Fruit fly (Drosophila melanogaster) whole organism, embryonic: ENCODE results near the gene par-6.

Experiments
- Antp ChIP-seq: fragments of 200-800 bp; sonication (Bioruptor generic); optimal IDR thresholded peaks from 3 replicates; lab custom pipeline; 2016; ENCODE audit warnings: missing biosample characterization, missing genetic modification characterization
- B-H2 ChIP-seq: fragments of 200-800 bp; sonication (Bioruptor generic); optimal IDR thresholded peaks from 2 replicates; lab custom pipeline; 2018; ENCODE audit warnings: missing biosample characterization, mild to moderate bottlenecking, missing genetic modification characterization
- Bgb ChIP-seq: fragments of 200-800 bp; sonication (Bioruptor generic); IDR thresholded peaks from 2 replicates; pipeline ENCODE4 v1.3.6; 2022; ENCODE audit warnings: missing biosample characterization, missing genetic modification characterization; ENCODE audit not compliant: partially characterized antibody
- C15 ChIP-seq: fragments of 200-800 bp; sonication (Bioruptor generic); IDR thresholded peaks from 3 replicates; pipeline ENCODE4 v1.3.6; 2022; ENCODE audit warnings: missing biosample characterization, missing genetic modification characterization
- CG10565 ChIP-seq: fragments of 200-800 bp; sonication (Bioruptor generic); optimal IDR thresholded peaks from 3 replicates; lab custom pipeline; 2016; ENCODE audit warnings: missing biosample characterization, mild to moderate bottlenecking, missing genetic modification characterization
- CG10979 ChIP-seq: fragments of 200-800 bp; sonication (Bioruptor generic); optimal IDR thresholded peaks from 2 replicates; lab custom pipeline; 2018; ENCODE audit warnings: missing biosample characterization, mild to moderate bottlenecking, missing genetic modification characterization, moderate library complexity
- CG1233 ChIP-seq: fragments of 200-800 bp; sonication (Bioruptor generic); optimal IDR thresholded peaks from 4 replicates; lab custom pipeline; 2018; ENCODE audit warnings: missing biosample characterization, mild to moderate bottlenecking, missing genetic modification characterization
- CG12744 ChIP-seq: fragments of 200-800 bp; sonication (Bioruptor generic); optimal IDR thresholded peaks from 2 replicates; lab custom pipeline; 2016; ENCODE audit warnings: missing biosample characterization, missing genetic modification characterization
- CG13894 ChIP-seq: fragments of 200-800 bp; sonication (Bioruptor generic); optimal IDR thresholded peaks from 3 replicates; lab custom pipeline; 2018; ENCODE audit warnings: missing biosample characterization, mild to moderate bottlenecking, missing genetic modification characterization, moderate library complexity
- CG14965 ChIP-seq: fragments of 200-800 bp; sonication (Bioruptor generic); optimal IDR thresholded peaks from 2 replicates; lab custom pipeline; 2016; ENCODE audit warnings: missing biosample characterization, missing genetic modification characterization, borderline replicate concordance
- CG15269 ChIP-seq: fragments of 200-800 bp; sonication (Bioruptor generic); optimal IDR thresholded peaks from 2 replicates; lab custom pipeline; 2018; ENCODE audit warnings: missing biosample characterization, mild to moderate bottlenecking, missing genetic modification characterization, moderate library complexity
- CG1647 ChIP-seq: fragments of 200-800 bp; sonication (Bioruptor generic); optimal IDR thresholded peaks from 3 replicates; lab custom pipeline; 2016; ENCODE audit warnings: missing biosample characterization, missing genetic modification characterization
- CG16863 ChIP-seq: fragments of 200-800 bp; sonication (Bioruptor generic); optimal IDR thresholded peaks from 3 replicates; lab custom pipeline; 2016; ENCODE audit warnings: missing biosample characterization, missing genetic modification characterization
- CG17912 ChIP-seq: fragments of 200-800 bp; sonication (Bioruptor generic); optimal IDR thresholded peaks from 2 replicates; lab custom pipeline; 2018; ENCODE audit warnings: missing biosample characterization, mild to moderate bottlenecking, missing genetic modification characterization
- CG18599 ChIP-seq: fragments of 200-800 bp; sonication (Bioruptor generic); optimal IDR thresholded peaks from 3 replicates; lab custom pipeline; 2017; ENCODE audit warnings: missing biosample characterization, missing genetic modification characterization, mild to moderate bottlenecking, moderate library complexity, missing genetic modification reagents
- CG34422 ChIP-seq: fragments of 200-800 bp; sonication (Bioruptor generic); IDR thresholded peaks from 3 replicates; pipeline ENCODE4 v1.3.6; 2022; ENCODE audit warnings: missing biosample characterization, missing genetic modification characterization
- CG3726 ChIP-seq: fragments of 200-800 bp; sonication (Bioruptor generic); IDR thresholded peaks from 3 replicates; pipeline ENCODE4, ENCODE4 v1.3.6; 2022; ENCODE audit warnings: missing biosample characterization, missing genetic modification characterization
- CG6175 ChIP-seq: fragments of 200-800 bp; sonication (Bioruptor generic); IDR thresholded peaks from 3 replicates; pipeline ENCODE4 v1.3.6; 2022; ENCODE audit warnings: missing biosample characterization, missing genetic modification characterization
- CTCF ChIP-seq: fragments of 200-800 bp; sonication (Bioruptor generic); optimal IDR thresholded peaks from 2 replicates; lab custom pipeline; 2017; ENCODE audit warnings: missing biosample characterization, mild to moderate bottlenecking, missing genetic modification characterization, moderate library complexity
- Chrac-16 ChIP-seq: fragments of 200-800 bp; sonication (Bioruptor generic); optimal IDR thresholded peaks from 3 replicates; lab custom pipeline; 2016; ENCODE audit warnings: missing biosample characterization, missing genetic modification characterization
- CkIIα-i1 ChIP-seq: fragments of 200-800 bp; sonication (Bioruptor generic); IDR thresholded peaks from 2 replicates; pipeline ENCODE4 v1.3.6; 2022; ENCODE audit warnings: missing biosample characterization, missing genetic modification characterization
- Fer2 ChIP-seq: fragments of 200-800 bp; sonication (Bioruptor generic); optimal IDR thresholded peaks from 2 replicates; lab custom pipeline; 2018; ENCODE audit warnings: missing biosample characterization, mild to moderate bottlenecking, missing genetic modification characterization, moderate library complexity
- HLH4C ChIP-seq: fragments of 200-800 bp; sonication (Bioruptor generic); IDR thresholded peaks from 3 replicates; pipeline ENCODE4 v1.3.6; 2022; ENCODE audit warnings: missing biosample characterization, missing genetic modification characterization; ENCODE audit not compliant: partially characterized antibody
- Hmr ChIP-seq: fragments of 200-800 bp; sonication (Bioruptor generic); optimal IDR thresholded peaks from 3 replicates; lab custom pipeline; 2017; ENCODE audit warnings: mild to moderate bottlenecking, missing biosample characterization, missing genetic modification reagents, missing genetic modification characterization
- Lpt ChIP-seq: fragments of >200 bp; optimal IDR thresholded peaks from 2 replicates; lab custom pipeline; 2018; ENCODE audit warnings: missing biosample characterization, missing genetic modification characterization
- MTF-1 ChIP-seq: fragments of 200-800 bp; sonication (Bioruptor generic); optimal IDR thresholded peaks from 2 replicates; lab custom pipeline; 2018; ENCODE audit warnings: missing biosample characterization, mild to moderate bottlenecking, missing genetic modification characterization, borderline replicate concordance
- Mrtf ChIP-seq: fragments of 200-800 bp; sonication (Bioruptor generic); IDR thresholded peaks from 3 replicates; pipeline ENCODE4 v1.3.6; 2022; ENCODE audit warnings: missing biosample characterization, missing genetic modification characterization
- NFAT ChIP-seq: fragments of 200-800 bp; sonication (Bioruptor generic); IDR thresholded peaks from 2 replicates; pipeline ENCODE4 v1.3.6; 2022; ENCODE audit warnings: missing biosample characterization, missing genetic modification characterization
- Neu2 ChIP-seq: fragments of 200-800 bp; sonication (Bioruptor generic); optimal IDR thresholded peaks from 3 replicates; lab custom pipeline; 2016; ENCODE audit warnings: missing biosample characterization, missing genetic modification characterization, borderline replicate concordance
- Trl ChIP-seq, 3 experiments: fragments of >200 bp in 2 of 3; fragments of 200-800 bp in 1 of 3; sonication (Bioruptor generic) in 1 of 3; optimal IDR thresholded peaks; 2 replicates in 1 of 3; 3 replicates in 2 of 3; lab custom pipeline; 2016 to 2017; ENCODE audit warnings: missing biosample characterization in 1 of 3, missing genetic modification characterization in 1 of 3
- btn ChIP-seq: fragments of 200-800 bp; sonication (Bioruptor generic); optimal IDR thresholded peaks from 2 replicates; lab custom pipeline; 2016; ENCODE audit warnings: missing biosample characterization, missing genetic modification characterization
- exex ChIP-seq: fragments of 200-800 bp; sonication (Bioruptor generic); optimal IDR thresholded peaks from 4 replicates; lab custom pipeline; 2018; ENCODE audit warnings: missing biosample characterization, mild to moderate bottlenecking, missing genetic modification characterization, moderate library complexity
- gce ChIP-seq: fragments of 200-800 bp; sonication (Bioruptor generic); IDR thresholded peaks from 3 replicates; pipeline ENCODE4 v1.3.6; 2022; ENCODE audit warnings: missing biosample characterization, missing genetic modification characterization
- hkb ChIP-seq, 2 experiments: fragments of 200-800 bp in 1 of 2; fragments of >200 bp in 1 of 2; sonication (Bioruptor generic) in 1 of 2; IDR thresholded peaks in 1 of 2; optimal IDR thresholded peaks in 1 of 2; 2 replicates each; pipeline versions ENCODE4 v1.3.6 to Lab custom; 2017 to 2022; ENCODE audit warnings: missing biosample characterization in 1 of 2, missing genetic modification characterization in 1 of 2
- jing ChIP-seq: fragments of 200-800 bp; sonication (Bioruptor generic); optimal IDR thresholded peaks from 2 replicates; lab custom pipeline; 2018; ENCODE audit warnings: missing biosample characterization, mild to moderate bottlenecking, missing genetic modification characterization
- kah ChIP-seq: fragments of 200-800 bp; sonication (Bioruptor generic); optimal IDR thresholded peaks from 2 replicates; lab custom pipeline; 2018; ENCODE audit warnings: missing biosample characterization, mild to moderate bottlenecking, missing genetic modification characterization
- nerfin-2 ChIP-seq: fragments of 200-800 bp; sonication (Bioruptor generic); IDR thresholded peaks from 2 replicates; pipeline ENCODE4 v1.3.6; 2022; ENCODE audit warnings: missing biosample characterization, missing genetic modification characterization; ENCODE audit not compliant: partially characterized antibody
- onecut ChIP-seq: fragments of 200-800 bp; sonication (Bioruptor generic); IDR thresholded peaks from 2 replicates; pipeline ENCODE4 v1.3.6; 2022; ENCODE audit warnings: missing biosample characterization, missing genetic modification characterization
- pho ChIP-seq: fragments of 200-800 bp; sonication (Bioruptor generic); optimal IDR thresholded peaks from 2 replicates; lab custom pipeline; 2016; ENCODE audit warnings: missing biosample characterization, missing genetic modification characterization
- prd ChIP-seq, 3 experiments: fragments of >200 bp in 2 of 3; fragments of 200-800 bp in 1 of 3; sonication (Bioruptor generic) in 1 of 3; optimal IDR thresholded peaks in 2 of 3; IDR thresholded peaks in 1 of 3; 2 replicates in 2 of 3; 3 replicates in 1 of 3; pipeline versions ENCODE4 v1.3.6 to Lab custom; 2017 to 2022; ENCODE audit warnings: missing biosample characterization in 1 of 3, missing genetic modification characterization in 1 of 3
- salm ChIP-seq: fragments of 200-800 bp; sonication (Bioruptor generic); optimal IDR thresholded peaks from 2 replicates; lab custom pipeline; 2018; ENCODE audit warnings: missing biosample characterization, mild to moderate bottlenecking, missing genetic modification characterization
- ssp ChIP-seq: fragments of 200-800 bp; sonication (Bioruptor generic); IDR thresholded peaks from 2 replicates; pipeline ENCODE4 v1.3.6; 2022; ENCODE audit warnings: missing biosample characterization, missing genetic modification characterization
- tgo ChIP-seq: fragments of 200-800 bp; sonication (Bioruptor generic); IDR thresholded peaks from 3 replicates; pipeline ENCODE4 v1.3.6; 2022; ENCODE audit warnings: missing biosample characterization, missing genetic modification characterization
- tll ChIP-seq, 2 experiments: fragments of 200-800 bp in 1 of 2; fragments of >200 bp in 1 of 2; sonication (Bioruptor generic) in 1 of 2; optimal IDR thresholded peaks; 2 replicates each; lab custom pipeline; 2017 to 2019; ENCODE audit warnings: missing biosample characterization in 2 of 2, missing genetic modification characterization in 2 of 2, mild to moderate bottlenecking in 1 of 2, moderate library complexity in 1 of 2
- trem ChIP-seq: fragments of 200-800 bp; optimal IDR thresholded peaks from 3 replicates; lab custom pipeline; 2019; ENCODE audit warnings: missing biosample characterization, mild to moderate bottlenecking, missing genetic modification characterization, moderate library complexity
- ttk ChIP-seq: fragments of 200-800 bp; sonication (Bioruptor generic); IDR thresholded peaks from 2 replicates; pipeline ENCODE4 v2.1.2; 2022; ENCODE audit warnings: missing biosample characterization, missing genetic modification characterization
- usp ChIP-seq: fragments of >200 bp; optimal IDR thresholded peaks from 2 replicates; lab custom pipeline; 2017; ENCODE audit warnings: missing biosample characterization, missing genetic modification characterization
- vnd ChIP-seq: fragments of 200-800 bp; sonication (Bioruptor generic); IDR thresholded peaks from 3 replicates; pipeline ENCODE4 v1.3.6; 2022; ENCODE audit warnings: missing biosample characterization, missing genetic modification characterization; ENCODE audit not compliant: partially characterized antibody

Gene par-6

dm6 chrX:17682745-17683505 is 20.2 kb upstream of the par-6 start (continued):
- TF ChIP-seq CG34422 = peak; percentile 89
- no peak for TF ChIP-seq CG10565 (GFP tag; lab: Kevin White, UChicago)
- TF ChIP-seq Lpt (GFP tag; lab: Kevin White, UChicago) = no peak
- TF ChIP-seq Chrac-16 (GFP tag; lab: Kevin White, UChicago) = peak; percentile 31
- peak; percentile 67 for TF ChIP-seq ssp (GFP tag; lab: Robert Waterston, UW)
- peak; percentile 81 for TF ChIP-seq Mrtf (GFP tag; lab: Robert Waterston, UW)
- TF ChIP-seq vnd (GFP tag; lab: Robert Waterston, UW) = no peak
- no peak for TF ChIP-seq Trl (optimal IDR thresholded peaks at IDR 0.05; lab: Kevin White, UChicago)
- no peak for TF ChIP-seq Trl (GFP tag; optimal IDR thresholded peaks at IDR 0.05; lab: Kevin White, UChicago)
- TF ChIP-seq CG14965 (GFP tag; lab: Kevin White, UChicago) = no peak
- TF ChIP-seq CG13894 (tag; lab: Kevin White, UChicago) = no peak
- peak; percentile 63; the same call in 1 of the 3 replicates for TF ChIP-seq C15
- TF ChIP-seq tgo (GFP tag; lab: Robert Waterston, UW) = peak; percentile 77
- no peak for TF ChIP-seq CkIIα-i1
- peak; percentile 13 for TF ChIP-seq Hmr
- peak; percentile 4 for TF ChIP-seq kah
- no peak for TF ChIP-seq CG6175 (GFP tag; lab: Robert Waterston, UW)
- TF ChIP-seq gce = peak; percentile 84
- TF ChIP-seq usp (GFP tag; lab: Kevin White, UChicago) = no peak
- no peak for TF ChIP-seq B-H2 (GFP tag; lab: Kevin White, UChicago)
- TF ChIP-seq MTF-1 (GFP tag; lab: Kevin White, UChicago) = no peak
- no peak for TF ChIP-seq btn (GFP tag; lab: Kevin White, UChicago)
- TF ChIP-seq CG17912 (GFP tag; lab: Kevin White, UChicago) = no peak
- peak; percentile 15 for TF ChIP-seq CG1233
- TF ChIP-seq CG1647 = no peak
- no peak for TF ChIP-seq Neu2 (GFP tag; lab: Kevin White, UChicago)
- peak; percentile 19 for TF ChIP-seq CG16863
- TF ChIP-seq HLH4C (GFP tag; lab: Robert Waterston, UW) = peak; percentile 33; the same call in 2 of the 3 replicates
- peak; percentile 43 for TF ChIP-seq CG18599 (GFP tag; lab: Kevin White, UChicago)
- TF ChIP-seq Antp (GFP tag; lab: Kevin White, UChicago) = peak; percentile 18
- peak; percentile 21 for TF ChIP-seq salm (tag; lab: Kevin White, UChicago)
- peak; percentile 61 for TF ChIP-seq onecut (GFP tag; lab: Robert Waterston, UW)
- TF ChIP-seq Bgb (GFP tag; lab: Robert Waterston, UW) = no peak
- TF ChIP-seq CG15269 (tag; lab: Kevin White, UChicago) = peak; percentile 68
- no peak for TF ChIP-seq jing (GFP tag; lab: Kevin White, UChicago)
- no peak for TF ChIP-seq prd (optimal IDR thresholded peaks at IDR 0.05; lab: Kevin White, UChicago)
- TF ChIP-seq prd (GFP tag; IDR thresholded peaks at IDR 0.05; lab: Robert Waterston, UW) = peak; percentile 87
- peak; percentile 68; the same call in 2 of the 3 replicates for TF ChIP-seq CG3726 (GFP tag; lab: Robert Waterston, UW)
- TF ChIP-seq Fer2 (tag; lab: Kevin White, UChicago) = no peak
- no peak for TF ChIP-seq exex (tag; lab: Kevin White, UChicago)
- TF ChIP-seq trem (tag; lab: Kevin White, UChicago) = peak; percentile 26
- peak; percentile 89 for TF ChIP-seq ttk (GFP tag; lab: Robert Waterston, UW)
- TF ChIP-seq tll (GFP tag; optimal IDR thresholded peaks at IDR 0.05; lab: Kevin White, UChicago) = no peak
- no peak for TF ChIP-seq hkb (optimal IDR thresholded peaks at IDR 0.05; lab: Kevin White, UChicago)
- TF ChIP-seq hkb (GFP tag; IDR thresholded peaks at IDR 0.05; lab: Robert Waterston, UW) = peak; percentile 77
- no peak for TF ChIP-seq CG12744 (GFP tag; lab: Kevin White, UChicago)
- no peak for TF ChIP-seq CTCF (GFP tag; lab: Kevin White, UChicago)
- TF ChIP-seq NFAT (GFP tag; lab: Robert Waterston, UW) = peak; percentile 41; the same call in 1 of the 2 replicates
- TF ChIP-seq CG10979 = peak; percentile 71
- no peak for TF ChIP-seq nerfin-2 (GFP tag; lab: Robert Waterston, UW)
- peak; percentile 4 for TF ChIP-seq pho (GFP tag; lab: Kevin White, UChicago)
